Worm (Caenorhabditis elegans) whole organism, midembryonic: Measurements from ENCODE around the gene srw-122.
"Not testable (repeated sequence)": the region's sequence is repeated elsewhere in the genome, so short reads cannot be mapped to it uniquely, and the experiment has no call there.

ENCODE experiments used
- T22C8.4 ChIP-seq: fragments of 200-800 bp; sonication (Bioruptor generic); IDR thresholded peaks from 2 replicates; pipeline ENCODE4 v1.3.6; 2022; ENCODE audit warnings: missing genetic modification characterization, missing compliant biosample characterization
- cog-1 ChIP-seq: sonication (generic microtip); optimal IDR thresholded peaks from 2 replicates; lab custom pipeline; 2016; ENCODE audit warnings: missing genetic modification characterization, missing compliant biosample characterization
- flt-1 ChIP-seq: fragments of 200-800 bp; sonication (Bioruptor generic); IDR thresholded peaks from 2 replicates; pipeline ENCODE4 v1.3.6; 2022; ENCODE audit warnings: missing genetic modification characterization, missing compliant biosample characterization
- klf-2 ChIP-seq: fragments of 200-800 bp; sonication (Bioruptor generic); conservative IDR thresholded peaks from 2 replicates; pipeline ENCODE4 v1.3.6; 2022; ENCODE audit warnings: missing genetic modification reagents, missing genetic modification characterization, missing compliant biosample characterization
- med-1 ChIP-seq: sonication (generic microtip); optimal IDR thresholded peaks from 2 replicates; lab custom pipeline; 2017; ENCODE audit warnings: missing genetic modification characterization, mild to moderate bottlenecking, missing compliant biosample characterization, antibody characterized with exemption, missing genetic modification reagents; ENCODE audit not compliant: insufficient read depth
- ref-1 ChIP-seq: fragments of 200-800 bp; sonication (Bioruptor generic); conservative IDR thresholded peaks from 2 replicates; pipeline ENCODE4 v1.3.6; 2022; ENCODE audit warnings: missing genetic modification reagents, missing genetic modification characterization, missing compliant biosample characterization
- tab-1 ChIP-seq: fragments of 200-800 bp; sonication (Bioruptor generic); IDR thresholded peaks from 2 replicates; pipeline ENCODE4 v1.3.6; 2022; ENCODE audit warnings: missing genetic modification characterization, missing compliant biosample characterization
- ztf-23 ChIP-seq: fragments of 200-800 bp; sonication (Bioruptor generic); IDR thresholded peaks from 2 replicates; pipeline ENCODE4 v1.3.6; 2022; ENCODE audit warnings: missing genetic modification reagents, missing genetic modification characterization, missing compliant biosample characterization
- ztf-29 ChIP-seq: fragments of 200-800 bp; sonication (Bioruptor generic); IDR thresholded peaks from 2 replicates; pipeline ENCODE4 v1.3.6; 2022; ENCODE audit warnings: missing genetic modification reagents, missing genetic modification characterization, missing compliant biosample characterization

The srw-122 gene

DNA sequence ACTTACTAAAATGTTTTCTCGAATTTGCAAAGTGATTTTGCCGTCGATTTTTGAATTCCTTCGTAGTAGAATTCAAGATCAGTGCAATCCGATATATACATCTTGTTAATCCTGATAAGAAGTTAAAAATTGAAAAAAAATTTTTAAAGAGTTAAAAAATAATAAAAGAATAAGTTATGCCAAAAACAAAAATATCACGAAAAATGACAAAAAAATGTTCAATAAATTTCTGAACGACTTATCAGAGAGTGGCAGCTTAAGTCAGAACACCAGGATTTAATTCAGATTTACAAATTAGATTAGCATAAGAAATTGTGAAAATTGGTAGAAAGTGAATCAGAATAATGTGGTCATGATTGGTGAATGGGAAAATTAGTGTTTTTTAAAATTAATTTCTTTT, at the start of gene srw-122:
srw-122 (minus strand) TSS at position 101 of the 400 bp plus-strand sequence.
- not testable (repeated sequence) for TF ChIP-seq cog-1 (tag; lab: Kevin White, UChicago); T22C8.4 (GFP tag; lab: Robert Waterston, UW); flt-1 (GFP tag; lab: Robert Waterston, UW)

DNA sequence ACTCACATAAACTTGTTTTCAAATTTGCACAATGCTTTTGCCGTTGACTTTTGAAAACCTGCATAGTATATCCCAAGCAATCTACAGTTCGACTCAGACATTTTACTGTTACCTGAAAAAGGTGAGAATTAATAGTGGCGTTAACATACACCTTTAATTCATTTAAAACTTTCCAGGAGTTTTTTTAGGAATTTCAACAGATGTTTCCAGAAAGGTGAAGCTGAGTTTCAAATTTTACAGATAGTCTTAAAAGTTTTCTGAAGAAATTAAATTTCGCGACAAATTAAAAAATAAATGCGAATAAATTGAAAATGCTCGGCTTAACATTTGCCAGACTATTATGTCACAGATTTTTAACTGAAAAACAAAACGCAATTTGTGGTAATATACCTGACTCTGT, 47.7 kb upstream of the srw-122 start, which contains the start of gene srw-119:
srw-119 (minus strand) TSS at position 101 of the 400 bp plus-strand sequence.
- TF ChIP-seq flt-1 (GFP tag; lab: Robert Waterston, UW) (no peak), ztf-29 (GFP tag; lab: Robert Waterston, UW) (no peak)

DNA sequence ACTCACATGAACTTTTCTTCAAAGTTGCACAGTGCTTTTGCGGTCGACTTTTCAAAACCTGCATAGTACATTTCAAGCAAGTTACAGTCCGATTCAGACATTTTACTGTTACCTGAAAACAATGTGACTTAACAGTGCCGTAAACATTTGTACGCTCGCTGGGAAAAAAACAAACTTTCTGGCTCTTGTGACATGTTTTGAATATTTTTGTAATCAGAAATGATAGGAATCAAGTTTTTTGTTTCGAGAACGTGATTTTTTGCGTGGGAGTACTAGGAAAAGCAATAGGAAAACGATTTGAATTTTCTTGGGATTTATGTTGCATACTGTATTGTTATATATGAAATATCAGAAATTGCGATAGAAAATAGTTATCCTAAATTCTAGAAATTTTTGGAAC, 44.1 kb upstream of the srw-122 start, which contains the start of gene srw-120:
srw-120 (minus strand) TSS at position 101 of the 400 bp plus-strand sequence.
- TF ChIP-seq ref-1 (GFP tag; lab: Robert Waterston, UW) (no peak), ztf-29 (GFP tag; lab: Robert Waterston, UW) (no peak), ztf-23 (GFP tag; lab: Robert Waterston, UW) (no peak), med-1 (GFP tag; lab: Kevin White, UChicago) (no peak), T22C8.4 (GFP tag; lab: Robert Waterston, UW) (no peak), flt-1 (GFP tag; lab: Robert Waterston, UW) (no peak), cog-1 (tag; lab: Kevin White, UChicago) (no peak), tab-1 (no peak), klf-2 (no peak)

DNA sequence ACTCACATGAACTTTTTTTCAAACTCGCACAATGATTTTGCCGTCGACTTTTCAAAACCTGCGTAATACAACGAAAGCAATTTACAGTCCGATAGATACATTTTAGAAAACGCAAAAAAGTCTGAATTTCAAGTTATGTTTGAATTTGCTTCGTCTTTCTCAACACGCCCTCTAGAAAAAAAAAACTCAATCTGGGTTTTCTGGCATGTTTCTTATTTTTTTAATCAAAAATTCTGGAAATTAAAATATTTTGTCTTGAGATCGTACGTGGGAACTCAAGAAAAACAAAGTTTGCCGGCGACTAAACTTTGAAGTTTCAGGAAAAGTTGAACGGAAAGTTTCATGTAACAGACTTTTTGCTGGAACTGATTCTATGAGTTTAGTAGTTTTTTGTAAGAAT, 41.8 kb upstream of the srw-122 start, which contains the start of gene srw-115:
srw-115 (minus strand) TSS at position 101 of the 400 bp plus-strand sequence.
- TF ChIP-seq ztf-23 (GFP tag; lab: Robert Waterston, UW) (no peak), flt-1 (GFP tag; lab: Robert Waterston, UW) (no peak), cog-1 (tag; lab: Kevin White, UChicago) (no peak), klf-2 (no peak), ztf-29 (GFP tag; lab: Robert Waterston, UW) (no peak), tab-1 (no peak), ref-1 (GFP tag; lab: Robert Waterston, UW) (no peak), T22C8.4 (GFP tag; lab: Robert Waterston, UW) (no peak), med-1 (GFP tag; lab: Kevin White, UChicago) (no peak)

DNA sequence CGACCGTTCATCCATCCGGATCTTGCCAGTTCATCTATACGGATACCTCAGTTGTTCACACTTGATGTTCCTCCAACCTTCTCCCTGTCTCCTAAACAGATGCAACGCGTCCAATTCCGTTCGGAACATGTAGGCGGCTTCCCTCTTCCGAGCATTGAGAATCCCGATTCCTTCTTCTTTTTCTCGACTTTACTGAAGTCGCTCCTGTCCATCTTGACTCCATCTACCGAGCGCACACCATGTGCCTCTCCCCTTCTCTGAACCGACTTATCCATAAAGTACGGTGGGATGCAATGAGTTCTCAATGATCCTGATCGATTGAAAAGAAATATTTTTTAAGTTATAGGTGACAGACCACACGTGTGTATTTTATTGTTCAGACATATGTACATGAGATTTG, 40.1 kb upstream of the srw-122 start:
- TF ChIP-seq ztf-23 (GFP tag; lab: Robert Waterston, UW) (no peak), med-1 (GFP tag; lab: Kevin White, UChicago) (no peak), ref-1 (GFP tag; lab: Robert Waterston, UW) (no peak), tab-1 (no peak), flt-1 (GFP tag; lab: Robert Waterston, UW) (no peak), klf-2 (no peak), ztf-29 (GFP tag; lab: Robert Waterston, UW) (no peak), T22C8.4 (GFP tag; lab: Robert Waterston, UW) (no peak), cog-1 (tag; lab: Kevin White, UChicago) (no peak)

DNA sequence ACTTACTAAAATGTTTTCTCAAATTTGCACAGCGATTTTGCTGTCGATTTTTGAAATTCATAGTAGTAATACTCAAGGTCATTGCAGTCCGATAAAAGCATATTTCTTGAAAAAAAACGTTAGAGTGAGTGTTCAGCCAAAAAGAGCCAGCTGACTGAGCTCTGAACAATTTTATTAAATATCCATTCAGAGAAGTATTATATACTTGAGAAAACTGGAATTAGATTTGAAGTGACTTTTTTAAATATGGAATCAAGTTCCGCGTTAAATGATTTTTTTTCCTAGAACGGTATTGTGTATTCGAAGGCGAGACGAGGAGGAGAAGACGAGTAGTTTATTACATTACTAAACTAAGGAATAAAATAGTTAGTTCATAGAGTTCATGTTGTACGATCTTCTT, 39.5 kb upstream of the srw-122 start, which contains the start of gene srw-121:
srw-121 (minus strand) TSS at position 101 of the 400 bp plus-strand sequence.
- TF ChIP-seq T22C8.4 (GFP tag; lab: Robert Waterston, UW) (no peak), tab-1 (no peak), ref-1 (GFP tag; lab: Robert Waterston, UW) (no peak), flt-1 (GFP tag; lab: Robert Waterston, UW) (no peak), med-1 (GFP tag; lab: Kevin White, UChicago) (no peak), cog-1 (tag; lab: Kevin White, UChicago) (no peak), ztf-29 (GFP tag; lab: Robert Waterston, UW) (no peak), klf-2 (no peak), ztf-23 (GFP tag; lab: Robert Waterston, UW) (no peak)

DNA sequence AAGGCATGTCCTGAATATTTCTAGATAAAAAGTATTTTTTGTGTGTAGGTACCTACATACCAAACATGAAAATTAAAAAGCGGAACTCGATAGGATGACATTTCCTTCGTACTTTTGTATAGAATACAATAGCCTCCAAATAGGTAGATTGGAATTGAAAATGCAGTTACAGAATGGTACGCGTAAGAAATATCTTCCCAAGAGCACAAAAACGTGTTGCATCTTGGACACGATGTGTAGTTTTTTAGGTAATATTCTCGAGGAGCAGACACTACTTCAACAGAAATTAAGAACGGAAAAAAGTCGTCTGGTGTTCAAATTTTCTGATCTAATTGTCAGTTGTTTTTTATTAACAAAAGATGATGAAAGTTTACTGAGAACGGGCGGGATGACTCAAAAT, 35.4 kb upstream of the srw-122 start, which contains the start of gene srh-85:
srh-85 (minus strand) TSS at position 101 of the 400 bp plus-strand sequence.
- TF ChIP-seq flt-1 (GFP tag; lab: Robert Waterston, UW) (no peak), ref-1 (GFP tag; lab: Robert Waterston, UW) (no peak), cog-1 (tag; lab: Kevin White, UChicago) (no peak), tab-1 (no peak), med-1 (GFP tag; lab: Kevin White, UChicago) (no peak), ztf-29 (GFP tag; lab: Robert Waterston, UW) (no peak), ztf-23 (GFP tag; lab: Robert Waterston, UW) (no peak), klf-2 (no peak), T22C8.4 (GFP tag; lab: Robert Waterston, UW) (no peak)

DNA sequence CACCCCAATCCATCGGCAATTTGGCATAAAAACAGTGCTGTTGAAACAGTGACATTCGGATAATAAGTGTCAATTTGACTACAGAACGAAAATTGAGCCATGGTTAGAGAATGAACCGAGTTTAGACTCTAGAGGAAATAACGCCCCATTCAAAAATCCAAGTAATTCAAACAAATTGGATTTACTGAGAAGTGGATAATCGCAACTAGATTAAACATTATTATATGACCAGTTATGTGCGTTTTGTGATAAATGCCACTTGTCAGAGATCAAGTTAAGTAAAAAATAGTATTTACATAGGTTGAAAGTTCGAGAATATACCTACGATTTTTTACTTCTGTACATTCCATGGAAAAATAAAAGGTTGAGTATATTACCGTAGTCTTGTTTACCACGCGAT, 33.3 kb upstream of the srw-122 start, which contains the start of gene srw-139:
srw-139 (minus strand) TSS at position 101 of the 400 bp plus-strand sequence.
- TF ChIP-seq tab-1 = no peak
- no peak for TF ChIP-seq med-1 (GFP tag; lab: Kevin White, UChicago)
- no peak for TF ChIP-seq T22C8.4 (GFP tag; lab: Robert Waterston, UW)
- TF ChIP-seq cog-1 (tag; lab: Kevin White, UChicago) = no peak
- TF ChIP-seq klf-2 = no peak
- no peak for TF ChIP-seq ref-1 (GFP tag; lab: Robert Waterston, UW)
- TF ChIP-seq flt-1 (GFP tag; lab: Robert Waterston, UW) = no peak
- no peak for TF ChIP-seq ztf-29 (GFP tag; lab: Robert Waterston, UW)
- TF ChIP-seq ztf-23 (GFP tag; lab: Robert Waterston, UW) = no peak

DNA sequence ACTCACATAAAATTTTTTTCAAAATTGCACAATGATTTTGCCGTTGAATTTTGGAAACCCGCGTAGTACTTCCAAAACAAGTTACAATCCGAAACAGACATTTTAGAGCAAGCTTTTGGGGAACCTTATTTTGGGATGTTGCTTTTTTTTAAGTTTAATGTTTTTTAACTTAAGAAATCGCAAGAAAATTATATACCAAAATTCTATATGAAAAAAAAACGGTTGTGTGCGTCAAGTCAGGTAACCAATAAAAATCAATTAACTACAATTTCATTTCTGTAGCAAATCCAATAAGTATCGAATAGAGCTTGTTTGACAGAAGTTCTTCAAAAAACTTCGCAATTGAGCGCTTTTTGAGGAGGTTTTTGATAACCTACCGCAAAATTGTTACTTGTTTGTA, 31.3 kb upstream of the srw-122 start, which contains the start of gene srw-117:
srw-117 (minus strand) TSS at position 101 of the 400 bp plus-strand sequence.
- TF ChIP-seq klf-2 (no peak), flt-1 (GFP tag; lab: Robert Waterston, UW) (no peak), ztf-23 (GFP tag; lab: Robert Waterston, UW) (no peak)

DNA sequence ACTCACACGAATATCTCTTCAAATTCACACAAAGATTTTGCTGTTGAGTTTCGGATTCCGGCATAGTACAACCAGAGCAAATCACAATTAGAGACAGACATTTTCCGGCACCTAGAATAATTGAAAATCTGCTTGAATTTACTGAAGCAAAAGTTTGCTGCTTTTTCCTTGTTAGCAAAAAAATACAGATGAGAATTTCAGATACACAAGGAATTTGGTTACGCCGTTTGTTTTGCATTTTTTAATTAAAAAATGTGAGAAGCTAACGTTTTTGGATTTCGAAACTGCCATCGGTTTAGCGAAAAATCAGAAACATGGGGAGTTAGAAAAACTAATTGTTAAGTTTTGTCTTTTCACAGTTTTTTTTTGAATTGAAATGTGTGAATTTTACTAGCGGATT, 28.0 kb upstream of the srw-122 start, which contains the start of gene srw-118:
srw-118 (minus strand) TSS at position 101 of the 400 bp plus-strand sequence.
- TF ChIP-seq ref-1 (GFP tag; lab: Robert Waterston, UW) (no peak), T22C8.4 (GFP tag; lab: Robert Waterston, UW) (no peak), ztf-23 (GFP tag; lab: Robert Waterston, UW) (no peak)
